Worm (Caenorhabditis elegans) whole organism, young adult: ENCODE results near the gene B0361.11.
A peak's percentile ranks its signal among the peaks of the same experiment; 100 is the strongest.

Source experiments
- B0035.1 ChIP-seq: sonication (generic microtip); optimal IDR thresholded peaks from 2 replicates; lab custom pipeline; 2016; ENCODE audit warnings: missing genetic modification characterization, mild to moderate bottlenecking, missing compliant biosample characterization, missing genotype, missing genetic modification reagents
- B0261.1 ChIP-seq: sonication (generic microtip); optimal IDR thresholded peaks from 2 replicates; lab custom pipeline; 2016; ENCODE audit warnings: mild to moderate bottlenecking, missing genetic modification characterization, moderate library complexity, missing compliant biosample characterization
- B0336.3 ChIP-seq: fragments of 200-800 bp; sonication (Bioruptor generic); IDR thresholded peaks from 2 replicates; pipeline ENCODE4 v1.3.6; 2022; ENCODE audit warnings: missing genetic modification characterization, missing compliant biosample characterization
- C06A6.2 ChIP-seq: fragments of 200-800 bp; sonication (Bioruptor generic); conservative IDR thresholded peaks from 2 replicates; pipeline ENCODE4 v1.3.6; 2022; ENCODE audit warnings: missing genetic modification characterization, missing compliant biosample characterization
- C17E4.6 ChIP-seq: fragments of 200-800 bp; sonication (Bioruptor generic); IDR thresholded peaks from 2 replicates; pipeline ENCODE4 v1.3.6; 2022; ENCODE audit warnings: missing genetic modification reagents, missing genetic modification characterization, missing compliant biosample characterization
- F49E8.2 ChIP-seq: sonication (generic microtip); optimal IDR thresholded peaks from 3 replicates; lab custom pipeline; 2017; ENCODE audit warnings: missing genetic modification characterization, mild to moderate bottlenecking, missing compliant biosample characterization, antibody characterized with exemption, moderate library complexity; ENCODE audit not compliant: insufficient read depth
- F52B5.7 ChIP-seq: sonication (generic microtip); optimal IDR thresholded peaks from 2 replicates; lab custom pipeline; 2016; ENCODE audit warnings: mild to moderate bottlenecking, missing genetic modification characterization, missing compliant biosample characterization
- F57C9.4 ChIP-seq: sonication (generic microtip); optimal IDR thresholded peaks from 2 replicates; lab custom pipeline; 2017; ENCODE audit warnings: mild to moderate bottlenecking, missing genetic modification characterization, missing compliant biosample characterization
- T26A5.8 ChIP-seq: sonication (generic microtip); optimal IDR thresholded peaks from 2 replicates; lab custom pipeline; 2016; ENCODE audit warnings: missing genetic modification characterization, missing compliant biosample characterization
- Y53G8AR.9 ChIP-seq: fragments of 200-800 bp; sonication (Bioruptor generic); conservative IDR thresholded peaks from 2 replicates; pipeline ENCODE4 v1.3.6; 2022; ENCODE audit warnings: missing genetic modification reagents, missing genetic modification characterization, missing compliant biosample characterization
- Y56A3A.18 ChIP-seq: fragments of 200-800 bp; sonication (Bioruptor generic); IDR thresholded peaks from 2 replicates; pipeline ENCODE4 v1.3.6; 2022; ENCODE audit warnings: missing genetic modification reagents, missing genetic modification characterization, missing compliant biosample characterization
- Y95B8A.8 ChIP-seq: fragments of 200-800 bp; sonication (Bioruptor generic); IDR thresholded peaks from 2 replicates; pipeline ENCODE4 v1.3.6; 2022; ENCODE audit warnings: missing genetic modification reagents, missing genetic modification characterization, missing compliant biosample characterization
- ama-1 ChIP-seq, 3 experiments: fragments of 150-350 bp in 1 of 3; sonication (generic microtip) in 2 of 3; optimal IDR thresholded peaks; 2 replicates each; lab custom pipeline; 2014 to 2018; ENCODE audit warnings: missing biosample characterization in 2 of 3, missing genetic modification characterization in 2 of 3, missing genetic modification reagents in 2 of 3
- atf-7 ChIP-seq: sonication (generic microtip); optimal IDR thresholded peaks from 2 replicates; lab custom pipeline; 2017; ENCODE audit warnings: mild to moderate bottlenecking, missing genetic modification characterization, missing compliant biosample characterization
- athp-1 ChIP-seq: sonication (generic microtip); optimal IDR thresholded peaks from 2 replicates; lab custom pipeline; 2017; ENCODE audit warnings: mild to moderate bottlenecking, missing genetic modification characterization, missing compliant biosample characterization
- cebp-1 ChIP-seq, 2 experiments: fragments of 200-800 bp in 1 of 2; sonication (Bioruptor generic) in 1 of 2; sonication (generic microtip) in 1 of 2; IDR thresholded peaks in 1 of 2; optimal IDR thresholded peaks in 1 of 2; 2 replicates each; pipeline versions ENCODE4 v1.3.6 to Lab custom; 2017 to 2022; ENCODE audit warnings: missing compliant biosample characterization in 2 of 2, missing genetic modification characterization in 2 of 2, mild to moderate bottlenecking in 1 of 2, missing genetic modification reagents in 1 of 2, moderate library complexity in 1 of 2
- ceh-100 ChIP-seq: fragments of 200-800 bp; sonication (Bioruptor generic); IDR thresholded peaks from 2 replicates; pipeline ENCODE4 v1.3.6; 2022; ENCODE audit warnings: missing genetic modification reagents, missing genetic modification characterization, missing compliant biosample characterization
- ceh-91 ChIP-seq: fragments of 200-800 bp; sonication (Bioruptor generic); IDR thresholded peaks from 2 replicates; pipeline ENCODE4 v1.3.6; 2022; ENCODE audit warnings: missing genetic modification reagents, missing genetic modification characterization, missing compliant biosample characterization
- chd-7 ChIP-seq: sonication (generic microtip); optimal IDR thresholded peaks from 2 replicates; lab custom pipeline; 2016; ENCODE audit warnings: mild to moderate bottlenecking, missing genetic modification characterization, moderate library complexity, missing compliant biosample characterization
- dpff-1 ChIP-seq: sonication (generic microtip); optimal IDR thresholded peaks from 2 replicates; lab custom pipeline; 2017; ENCODE audit warnings: mild to moderate bottlenecking, missing genetic modification characterization, missing compliant biosample characterization
- fkh-3 ChIP-seq: sonication (generic microtip); optimal IDR thresholded peaks from 2 replicates; lab custom pipeline; 2016; ENCODE audit warnings: mild to moderate bottlenecking, missing genetic modification characterization, missing compliant biosample characterization
- gei-17 ChIP-seq: fragments of 200-800 bp; sonication (Bioruptor generic); optimal IDR thresholded peaks from 2 replicates; lab custom pipeline; 2018; ENCODE audit warnings: mild to moderate bottlenecking, missing genetic modification characterization, missing compliant biosample characterization
- let-526 ChIP-seq: fragments of 200-800 bp; sonication (Bioruptor generic); IDR thresholded peaks from 2 replicates; pipeline ENCODE4 v1.3.6; 2022; ENCODE audit warnings: missing genetic modification reagents, missing genetic modification characterization, missing compliant biosample characterization
- lin-40 ChIP-seq: sonication (generic microtip); optimal IDR thresholded peaks from 2 replicates; lab custom pipeline; 2016; ENCODE audit warnings: missing genetic modification characterization, mild to moderate bottlenecking, missing compliant biosample characterization, missing genotype, missing genetic modification reagents
- lin-54 ChIP-seq: fragments of 200-800 bp; sonication (Bioruptor generic); optimal IDR thresholded peaks from 2 replicates; lab custom pipeline; 2018; ENCODE audit warnings: mild to moderate bottlenecking, missing genetic modification characterization, missing compliant biosample characterization
- madf-3 ChIP-seq: fragments of 200-800 bp; sonication (Bioruptor generic); IDR thresholded peaks from 2 replicates; pipeline ENCODE4 v1.3.6; 2022; ENCODE audit warnings: missing genetic modification reagents, missing genetic modification characterization, missing compliant biosample characterization
- madf-6 ChIP-seq: fragments of 200-800 bp; sonication (Bioruptor generic); IDR thresholded peaks from 2 replicates; pipeline ENCODE4 v1.3.6; 2022; ENCODE audit warnings: missing genetic modification reagents, missing genetic modification characterization, missing compliant biosample characterization
- madf-8 ChIP-seq: fragments of 200-800 bp; sonication (Bioruptor generic); conservative IDR thresholded peaks from 2 replicates; pipeline ENCODE4 v1.3.6; 2022; ENCODE audit warnings: missing genetic modification reagents, missing genetic modification characterization, missing compliant biosample characterization
- nfya-2 ChIP-seq: fragments of 200-800 bp; sonication (Bioruptor generic); IDR thresholded peaks from 2 replicates; pipeline ENCODE4 v1.3.6; 2022; ENCODE audit warnings: missing genetic modification reagents, missing genetic modification characterization, missing compliant biosample characterization
- nfyb-1 ChIP-seq: fragments of 200-800 bp; sonication (Bioruptor generic); IDR thresholded peaks from 2 replicates; pipeline ENCODE4 v1.3.6; 2022; ENCODE audit warnings: missing genetic modification reagents, missing genetic modification characterization, missing compliant biosample characterization
- nhr-80 ChIP-seq: sonication (generic microtip); optimal IDR thresholded peaks from 2 replicates; lab custom pipeline; 2016; ENCODE audit warnings: missing genetic modification characterization, missing compliant biosample characterization
- pbrm-1 ChIP-seq: fragments of 200-800 bp; sonication (Bioruptor generic); IDR thresholded peaks from 2 replicates; pipeline ENCODE4 v1.3.6; 2022; ENCODE audit warnings: missing genetic modification reagents, missing genetic modification characterization, missing compliant biosample characterization
- pha-4 ChIP-seq: fragments of 150-350 bp; sonication (generic microtip); optimal IDR thresholded peaks from 2 replicates; lab custom pipeline; 2014; ENCODE audit warnings: missing biosample characterization, missing genetic modification reagents, missing genetic modification characterization
- repo-1 ChIP-seq: sonication (generic microtip); optimal IDR thresholded peaks from 2 replicates; lab custom pipeline; 2017; ENCODE audit warnings: mild to moderate bottlenecking, missing genetic modification characterization, missing compliant biosample characterization
- rpc-1 ChIP-seq, 2 experiments: fragments of 150-350 bp in 1 of 2; sonication (generic microtip) in 1 of 2; optimal IDR thresholded peaks; 2 replicates each; lab custom pipeline; 2014 to 2018; ENCODE audit warnings: missing biosample characterization in 1 of 2, missing genetic modification characterization in 1 of 2, missing genetic modification reagents in 1 of 2, missing genotype in 1 of 2
- sdz-38 ChIP-seq: sonication (generic microtip); optimal IDR thresholded peaks from 2 replicates; lab custom pipeline; 2016; ENCODE audit warnings: missing genotype, missing genetic modification characterization, missing compliant biosample characterization
- snpc-4 ChIP-seq, 5 experiments: fragments of 150-350 bp in 1 of 5; sonication (generic microtip) in 4 of 5; optimal IDR thresholded peaks; 2 replicates each; lab custom pipeline; 2014 to 2018; ENCODE audit warnings: missing genetic modification characterization in 5 of 5, missing biosample characterization in 3 of 5, antibody characterized with exemption in 2 of 5, mild to moderate bottlenecking in 2 of 5, missing compliant biosample characterization in 2 of 5, missing genotype in 2 of 5, moderate library complexity in 2 of 5, missing genetic modification reagents in 1 of 5
- tbp1 ChIP-seq: fragments of 200-800 bp; sonication (Bioruptor generic); optimal IDR thresholded peaks from 2 replicates; lab custom pipeline; 2018; ENCODE audit warnings: mild to moderate bottlenecking, missing genetic modification characterization, missing compliant biosample characterization
- unc-62 ChIP-seq: fragments of 150-350 bp; optimal IDR thresholded peaks from 2 replicates; lab custom pipeline; 2014; ENCODE audit warnings: missing biosample characterization, missing genetic modification reagents, missing genetic modification characterization
- xnd-1 ChIP-seq: sonication (generic microtip); optimal IDR thresholded peaks from 2 replicates; lab custom pipeline; 2016; ENCODE audit warnings: missing genotype, missing genetic modification reagents, missing genetic modification characterization, missing compliant biosample characterization
- zim-3 ChIP-seq: sonication (generic microtip); optimal IDR thresholded peaks from 2 replicates; lab custom pipeline; 2017; ENCODE audit warnings: mild to moderate bottlenecking, missing genetic modification characterization, moderate library complexity, missing compliant biosample characterization

The B0361.11 gene

DNA sequence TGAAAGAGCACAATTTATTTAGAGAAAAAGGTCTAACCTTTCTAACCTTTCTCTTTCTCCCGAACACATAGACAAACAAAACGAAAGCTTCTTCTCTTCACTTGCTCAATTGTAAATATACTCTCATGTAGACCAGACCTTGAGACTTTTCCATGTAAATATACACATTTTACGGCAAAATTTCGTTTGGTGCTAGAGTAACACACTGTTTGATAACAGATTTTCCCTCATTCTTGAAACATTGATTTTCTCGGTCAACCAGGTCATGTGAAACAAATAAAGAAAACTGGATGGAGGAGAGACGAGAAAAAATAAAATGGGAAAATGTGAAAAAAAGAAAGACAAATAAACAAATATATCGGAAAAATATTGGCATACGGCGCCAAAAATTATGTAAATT, 44.6 kb downstream of the B0361.11 start:
- TF ChIP-seq snpc-4 (GFP tag; optimal IDR thresholded peaks at IDR 0.05; lab: Kevin White, UChicago) (no peak), snpc-4 (tag; optimal IDR thresholded peaks at IDR 0.05; lab: Kevin White, UChicago) (no peak), pha-4 (tag; lab: Kevin White, UChicago) (peak; percentile 7), dpff-1 (tag; lab: Kevin White, UChicago) (no peak), B0261.1 (tag; lab: Kevin White, UChicago) (no peak)

DNA sequence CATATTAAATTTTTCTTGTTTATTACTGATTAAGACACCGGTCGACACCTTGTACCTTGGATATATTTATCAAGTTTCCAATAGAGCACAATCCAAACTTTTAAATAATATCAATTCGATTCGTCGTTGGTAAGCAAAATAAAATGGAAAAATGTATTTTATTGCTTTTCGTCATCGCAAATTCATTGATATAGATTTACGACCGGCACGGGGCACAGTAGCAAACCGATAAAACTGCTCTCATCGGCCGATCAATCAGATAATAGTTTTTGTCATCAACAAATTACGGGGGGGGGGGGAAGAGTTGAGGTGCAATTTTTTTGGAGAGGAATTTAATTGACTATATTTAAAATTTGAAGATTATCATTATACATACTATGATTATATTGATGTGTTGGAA, 45.9 kb downstream of the B0361.11 start:
- no peak for TF ChIP-seq F57C9.4 (tag; lab: Kevin White, UChicago)
- no peak for TF ChIP-seq ceh-91 (GFP tag; lab: Robert Waterston, UW)
- TF ChIP-seq nhr-80 (tag; lab: Kevin White, UChicago): peak; percentile 24
- no peak for TF ChIP-seq gei-17 (GFP tag; lab: Kevin White, UChicago)

DNA sequence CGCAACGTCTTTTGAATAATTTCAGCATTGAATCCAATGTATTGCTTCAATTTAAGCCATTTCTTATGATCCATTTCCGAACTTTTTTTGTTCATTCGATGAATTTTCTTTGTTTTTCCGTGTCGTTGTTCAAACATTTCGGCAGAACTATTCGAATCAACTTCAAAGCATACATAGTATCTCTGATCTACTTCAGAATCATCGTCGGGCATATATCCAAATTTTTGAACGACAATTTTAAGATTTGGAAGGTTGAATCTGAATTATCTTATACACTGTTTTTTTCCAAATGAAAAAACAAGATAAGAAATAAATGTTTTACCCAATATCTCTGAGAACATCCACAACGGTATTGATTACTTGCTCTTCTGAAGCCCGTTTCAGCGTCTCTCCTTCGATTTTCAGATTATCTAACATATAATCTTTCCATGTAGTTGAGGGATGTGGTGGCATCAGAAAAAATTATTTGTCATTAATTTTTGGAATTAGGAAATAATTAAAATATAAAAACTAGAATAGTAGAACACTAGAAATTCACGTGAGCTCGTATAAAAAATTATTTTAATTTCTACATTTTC, 51.8 kb downstream of the B0361.11 start, which contains the start of gene lab-2:
Gene lab-2, minus strand, starts transcription at position 453 of the 578 bp plus-strand sequence.
- no peak for TF ChIP-seq F49E8.2 (tag; lab: Kevin White, UChicago)
- 0 out of 2 replicates have a peak, but pooled peaks have one; percentile 34 for TF ChIP-seq madf-6
- TF ChIP-seq B0336.3 (GFP tag; lab: Robert Waterston, UW): peak; percentile 71
- TF ChIP-seq Y56A3A.18 (GFP tag; lab: Robert Waterston, UW): peak; percentile 65; the same call in 1 of the 2 replicates
- no peak for TF ChIP-seq pbrm-1 (GFP tag; lab: Robert Waterston, UW)
- peak; percentile 78 for TF ChIP-seq athp-1 (tag; lab: Kevin White, UChicago)
- TF ChIP-seq madf-3 (GFP tag; lab: Robert Waterston, UW): no peak
- TF ChIP-seq C06A6.2 (GFP tag; lab: Robert Waterston, UW): 0 out of 2 replicates have a peak, but pooled peaks have one; percentile 10
- 0 out of 2 replicates have a peak, but pooled peaks have one; percentile 9 for TF ChIP-seq let-526 (GFP tag; lab: Robert Waterston, UW)
- TF ChIP-seq nfyb-1 (GFP tag; lab: Robert Waterston, UW): peak; percentile 72; the same call in 1 of the 2 replicates
- TF ChIP-seq B0035.1 (tag; lab: Kevin White, UChicago): peak; percentile 26
- TF ChIP-seq madf-8: no peak
- TF ChIP-seq xnd-1 (tag; lab: Kevin White, UChicago): no peak
- TF ChIP-seq nfya-2 (GFP tag; lab: Robert Waterston, UW): no peak
- no peak for TF ChIP-seq unc-62 (GFP tag; lab: Kevin White, UChicago)
- TF ChIP-seq tbp1 (GFP tag; lab: Kevin White, UChicago): no peak
- TF ChIP-seq atf-7 (tag; lab: Kevin White, UChicago): peak; percentile 27
- TF ChIP-seq T26A5.8 (tag; lab: Kevin White, UChicago): no peak
- peak; percentile 17 for TF ChIP-seq zim-3 (tag; lab: Kevin White, UChicago)
- TF ChIP-seq F57C9.4 (tag; lab: Kevin White, UChicago): peak; percentile 70
- TF ChIP-seq F52B5.7 (tag; lab: Kevin White, UChicago): peak; percentile 67
- TF ChIP-seq C17E4.6: no peak
- TF ChIP-seq Y95B8A.8 (GFP tag; lab: Robert Waterston, UW): 0 out of 2 replicates have a peak, but pooled peaks have one; percentile 8
- peak; percentile 53; the same call in 1 of the 2 replicates for TF ChIP-seq Y53G8AR.9 (GFP tag; lab: Robert Waterston, UW)
- no peak for TF ChIP-seq cebp-1 (GFP tag; IDR thresholded peaks at IDR 0.05; lab: Robert Waterston, UW)
- peak; percentile 33 for TF ChIP-seq cebp-1 (tag; optimal IDR thresholded peaks at IDR 0.05; lab: Kevin White, UChicago)
- peak; percentile 18 for TF ChIP-seq lin-40 (tag; lab: Kevin White, UChicago)
- no peak for TF ChIP-seq ceh-100 (GFP tag; lab: Robert Waterston, UW)
- peak; percentile 67 for TF ChIP-seq repo-1 (tag; lab: Kevin White, UChicago)
- TF ChIP-seq ama-1 (optimal IDR thresholded peaks at IDR 0.05; lab: Kevin White, UChicago): peak; percentile 51
- no peak for TF ChIP-seq ama-1 (GFP tag; optimal IDR thresholded peaks at IDR 0.05; lab: Kevin White, UChicago)
- TF ChIP-seq dpff-1 (tag; lab: Kevin White, UChicago): peak; percentile 40
- TF ChIP-seq chd-7: peak; percentile 52
- peak; percentile 27 for TF ChIP-seq fkh-3
- TF ChIP-seq rpc-1 (optimal IDR thresholded peaks at IDR 0.05; lab: Kevin White, UChicago): no peak
- TF ChIP-seq rpc-1 (tag; optimal IDR thresholded peaks at IDR 0.05; lab: Kevin White, UChicago): no peak
- peak; percentile 10 for TF ChIP-seq lin-54 (GFP tag; lab: Kevin White, UChicago)
- no peak for TF ChIP-seq sdz-38
